Worm (Caenorhabditis elegans) whole organism, L3 larva: Measurements from ENCODE around the gene mev-1.

Source experiments
- ama-1 ChIP-seq: fragments of 150-350 bp; optimal IDR thresholded peaks from 2 replicates; lab custom pipeline; 2018
- ceh-9 ChIP-seq: sonication (generic microtip); optimal IDR thresholded peaks from 2 replicates; lab custom pipeline; 2018; ENCODE audit warnings: missing biosample characterization, missing genetic modification characterization
- fkh-10 ChIP-seq: sonication (generic microtip); optimal IDR thresholded peaks from 2 replicates; lab custom pipeline; 2017; ENCODE audit warnings: missing biosample characterization, missing genetic modification reagents, missing genetic modification characterization
- lin-39 ChIP-seq: fragments of 150-350 bp; optimal IDR thresholded peaks from 2 replicates; lab custom pipeline; 2018; ENCODE audit warnings: missing biosample characterization, missing genetic modification reagents, missing genetic modification characterization
- mdl-1 ChIP-seq: fragments of 150-350 bp; optimal IDR thresholded peaks from 2 replicates; lab custom pipeline; 2014; ENCODE audit warnings: missing biosample characterization, missing genetic modification characterization
- nfya-1 ChIP-seq: sonication (generic microtip); optimal IDR thresholded peaks from 2 replicates; lab custom pipeline; 2017; ENCODE audit warnings: missing genetic modification characterization, mild to moderate bottlenecking, missing compliant biosample characterization, antibody characterized with exemption, moderate library complexity; ENCODE audit not compliant: insufficient read depth
- nhr-23 ChIP-seq: fragments of 150-350 bp; optimal IDR thresholded peaks from 2 replicates; lab custom pipeline; 2014; ENCODE audit warnings: missing biosample characterization, missing genetic modification reagents, missing genetic modification characterization
- nhr-28 ChIP-seq: fragments of 150-350 bp; optimal IDR thresholded peaks from 2 replicates; lab custom pipeline; 2014; ENCODE audit warnings: missing biosample characterization, missing genetic modification characterization
- nhr-76 ChIP-seq: fragments of 150-350 bp; sonication (generic microtip); optimal IDR thresholded peaks from 5 replicates; lab custom pipeline; 2014; ENCODE audit warnings: missing biosample characterization, missing genetic modification characterization
- nhr-77 ChIP-seq: fragments of 150-350 bp; optimal IDR thresholded peaks from 2 replicates; lab custom pipeline; 2014; ENCODE audit warnings: missing biosample characterization, missing genetic modification characterization
- pqm-1 ChIP-seq: fragments of 150-350 bp; optimal IDR thresholded peaks from 2 replicates; lab custom pipeline; 2017; ENCODE audit warnings: missing biosample characterization, missing genetic modification characterization, inconsistent platforms
- sea-2 ChIP-seq: fragments of 150-350 bp; sonication (generic microtip); optimal IDR thresholded peaks from 4 replicates; lab custom pipeline; 2014; ENCODE audit warnings: missing biosample characterization, missing genetic modification reagents, missing genetic modification characterization
- skn-1 ChIP-seq: fragments of 150-350 bp; optimal IDR thresholded peaks from 2 replicates; lab custom pipeline; 2014; ENCODE audit warnings: missing biosample characterization, missing genetic modification characterization
- unc-62 ChIP-seq: fragments of 150-350 bp; sonication (generic microtip); optimal IDR thresholded peaks from 4 replicates; lab custom pipeline; 2014; ENCODE audit warnings: missing biosample characterization, missing genetic modification reagents, missing genetic modification characterization

ce11 chrIII:10318755-10319154 is 15.3 kb upstream of the mev-1 start, which contains the start of gene unc-69:
- no peak for TF ChIP-seq nhr-77 (tag; lab: Kevin White, UChicago)
- no peak for TF ChIP-seq nhr-76 (tag; lab: Kevin White, UChicago)
- no peak for TF ChIP-seq nhr-28
- no peak for TF ChIP-seq unc-62 (GFP tag; lab: Kevin White, UChicago)
- no peak for TF ChIP-seq ama-1 (lab: Kevin White, UChicago)
- peak; percentile 56 for TF ChIP-seq nhr-23 (tag; lab: Kevin White, UChicago)
- no peak for TF ChIP-seq pqm-1 (tag; lab: Kevin White, UChicago)
- TF ChIP-seq nfya-1 (tag; lab: Kevin White, UChicago) = peak; percentile 86
- no peak for TF ChIP-seq sea-2 (GFP tag; lab: Kevin White, UChicago)
- TF ChIP-seq fkh-10 (GFP tag; lab: Kevin White, UChicago) = no peak
- TF ChIP-seq skn-1 = no peak
- peak; percentile 79 for TF ChIP-seq lin-39
- no peak for TF ChIP-seq mdl-1 (tag; lab: Kevin White, UChicago)
- TF ChIP-seq ceh-9 (tag; lab: Kevin White, UChicago) = no peak
